Fruit fly (Drosophila melanogaster) whole organism, embryonic: ENCODE results near the gene CG32639.

ENCODE experiments used
- Abd-B ChIP-seq: fragments of 200-800 bp; sonication (Bioruptor generic); optimal IDR thresholded peaks from 2 replicates; lab custom pipeline; 2018; ENCODE audit warnings: missing biosample characterization, mild to moderate bottlenecking, missing genetic modification characterization, moderate library complexity
- Asciz ChIP-seq: fragments of 200-800 bp; sonication (Bioruptor generic); optimal IDR thresholded peaks from 2 replicates; lab custom pipeline; 2017; ENCODE audit warnings: missing biosample characterization, mild to moderate bottlenecking, missing genetic modification characterization, missing genetic modification reagents
- BEAF-32 ChIP-seq: fragments of 200-800 bp; sonication (Bioruptor generic); optimal IDR thresholded peaks from 3 replicates; lab custom pipeline; 2017; ENCODE audit warnings: missing biosample characterization, missing genetic modification characterization, mild to moderate bottlenecking, moderate library complexity, missing genetic modification reagents
- CG11723 ChIP-seq: fragments of 200-800 bp; sonication (Bioruptor generic); optimal IDR thresholded peaks from 2 replicates; lab custom pipeline; 2017; ENCODE audit warnings: missing biosample characterization, mild to moderate bottlenecking, missing genetic modification characterization
- CG12236 ChIP-seq: fragments of 200-800 bp; sonication (Bioruptor generic); optimal IDR thresholded peaks from 2 replicates; lab custom pipeline; 2016; ENCODE audit warnings: missing biosample characterization, missing genetic modification characterization
- CG14965 ChIP-seq: fragments of 200-800 bp; sonication (Bioruptor generic); optimal IDR thresholded peaks from 2 replicates; lab custom pipeline; 2016; ENCODE audit warnings: missing biosample characterization, missing genetic modification characterization, borderline replicate concordance
- CG15601 ChIP-seq: fragments of 200-800 bp; sonication (Bioruptor generic); optimal IDR thresholded peaks from 3 replicates; lab custom pipeline; 2019; ENCODE audit warnings: missing biosample characterization, mild to moderate bottlenecking, missing genetic modification characterization, moderate library complexity
- CG16815 ChIP-seq: fragments of 200-800 bp; sonication (Bioruptor generic); optimal IDR thresholded peaks from 3 replicates; lab custom pipeline; 2017; ENCODE audit warnings: missing biosample characterization, mild to moderate bottlenecking, missing genetic modification characterization
- CG16863 ChIP-seq: fragments of 200-800 bp; sonication (Bioruptor generic); optimal IDR thresholded peaks from 3 replicates; lab custom pipeline; 2016; ENCODE audit warnings: missing biosample characterization, missing genetic modification characterization
- CG17186 ChIP-seq: fragments of 200-800 bp; sonication (Bioruptor generic); optimal IDR thresholded peaks from 3 replicates; lab custom pipeline; 2017; ENCODE audit warnings: missing biosample characterization, missing genetic modification reagents, missing genetic modification characterization
- CG17802 ChIP-seq: fragments of 200-800 bp; sonication (Bioruptor generic); optimal IDR thresholded peaks from 2 replicates; lab custom pipeline; 2018; ENCODE audit warnings: missing biosample characterization, mild to moderate bottlenecking, missing genetic modification characterization, moderate library complexity
- CG2116 ChIP-seq: fragments of 200-800 bp; sonication (Bioruptor generic); optimal IDR thresholded peaks from 3 replicates; lab custom pipeline; 2018; ENCODE audit warnings: missing biosample characterization, mild to moderate bottlenecking, missing genetic modification characterization
- CG2202 ChIP-seq: fragments of 200-800 bp; sonication (Bioruptor generic); optimal IDR thresholded peaks from 2 replicates; lab custom pipeline; 2018; ENCODE audit warnings: missing biosample characterization, mild to moderate bottlenecking, missing genetic modification characterization
- CG3281 ChIP-seq: fragments of 200-800 bp; sonication (Bioruptor generic); optimal IDR thresholded peaks from 3 replicates; lab custom pipeline; 2017; ENCODE audit warnings: missing biosample characterization, mild to moderate bottlenecking, missing genetic modification characterization
- CG33557 ChIP-seq: fragments of 200-800 bp; sonication (Bioruptor generic); optimal IDR thresholded peaks from 2 replicates; lab custom pipeline; 2019; ENCODE audit warnings: missing biosample characterization, mild to moderate bottlenecking, missing genetic modification characterization, moderate library complexity
- CG3407 ChIP-seq: fragments of 200-800 bp; sonication (Bioruptor generic); optimal IDR thresholded peaks from 2 replicates; lab custom pipeline; 2018; ENCODE audit warnings: missing biosample characterization, mild to moderate bottlenecking, missing genetic modification characterization
- CG34224 ChIP-seq: fragments of 200-800 bp; sonication (Bioruptor generic); IDR thresholded peaks from 3 replicates; pipeline ENCODE4 v1.3.6; 2022; ENCODE audit warnings: missing biosample characterization, missing genetic modification characterization; ENCODE audit not compliant: partially characterized antibody
- CG4360 ChIP-seq: fragments of 200-800 bp; sonication (Bioruptor generic); IDR thresholded peaks from 2 replicates; pipeline ENCODE4 v1.3.6; 2022; ENCODE audit warnings: missing biosample characterization, missing genetic modification characterization
- CG6765 ChIP-seq: fragments of 200-800 bp; sonication (Bioruptor generic); optimal IDR thresholded peaks from 3 replicates; lab custom pipeline; 2017; ENCODE audit warnings: missing biosample characterization, mild to moderate bottlenecking, missing genetic modification characterization
- CG9215 ChIP-seq: fragments of 200-800 bp; sonication (Bioruptor generic); IDR thresholded peaks from 2 replicates; pipeline ENCODE4 v1.3.6; 2022; ENCODE audit warnings: missing biosample characterization, missing genetic modification characterization
- CTCF ChIP-seq: fragments of 200-800 bp; sonication (Bioruptor generic); optimal IDR thresholded peaks from 2 replicates; lab custom pipeline; 2017; ENCODE audit warnings: missing biosample characterization, mild to moderate bottlenecking, missing genetic modification characterization, moderate library complexity
- Dad ChIP-seq: fragments of 200-800 bp; sonication (Bioruptor generic); optimal IDR thresholded peaks from 3 replicates; lab custom pipeline; 2016; ENCODE audit warnings: missing biosample characterization, missing genetic modification characterization
- Deaf1 ChIP-seq: fragments of 200-800 bp; optimal IDR thresholded peaks from 3 replicates; lab custom pipeline; 2019; ENCODE audit warnings: missing biosample characterization, mild to moderate bottlenecking, missing genetic modification characterization, moderate library complexity
- Fer1 ChIP-seq: fragments of 200-800 bp; sonication (Bioruptor generic); optimal IDR thresholded peaks from 2 replicates; lab custom pipeline; 2017; ENCODE audit warnings: missing biosample characterization, mild to moderate bottlenecking, missing genetic modification characterization
- HLHmδ ChIP-seq: fragments of 200-800 bp; sonication (Bioruptor generic); optimal IDR thresholded peaks from 2 replicates; lab custom pipeline; 2018; ENCODE audit warnings: missing biosample characterization, mild to moderate bottlenecking, missing genetic modification characterization, moderate library complexity
- Hsf ChIP-seq: fragments of 200-800 bp; sonication (Bioruptor generic); optimal IDR thresholded peaks from 3 replicates; lab custom pipeline; 2016; ENCODE audit warnings: missing biosample characterization, missing genetic modification characterization
- Mrtf ChIP-seq: fragments of 200-800 bp; sonication (Bioruptor generic); IDR thresholded peaks from 3 replicates; pipeline ENCODE4 v1.3.6; 2022; ENCODE audit warnings: missing biosample characterization, missing genetic modification characterization
- Neu2 ChIP-seq: fragments of 200-800 bp; sonication (Bioruptor generic); optimal IDR thresholded peaks from 3 replicates; lab custom pipeline; 2016; ENCODE audit warnings: missing biosample characterization, missing genetic modification characterization, borderline replicate concordance
- Scr ChIP-seq: fragments of 200-800 bp; sonication (Bioruptor generic); IDR thresholded peaks from 2 replicates; pipeline ENCODE4 v1.3.6; 2022; ENCODE audit warnings: missing biosample characterization, missing genetic modification characterization; ENCODE audit not compliant: partially characterized antibody
- Sox100B ChIP-seq: fragments of 200-800 bp; sonication (Bioruptor generic); optimal IDR thresholded peaks from 3 replicates; lab custom pipeline; 2018; ENCODE audit warnings: missing biosample characterization, mild to moderate bottlenecking, missing genetic modification characterization
- Stat92E ChIP-seq, 3 experiments: fragments of >200 bp in 2 of 3; fragments of 200-800 bp in 1 of 3; sonication (Bioruptor generic) in 1 of 3; optimal IDR thresholded peaks; 2 replicates each; lab custom pipeline; 2017 to 2019; ENCODE audit warnings: missing biosample characterization in 3 of 3, missing genetic modification characterization in 3 of 3, mild to moderate bottlenecking in 1 of 3, moderate library complexity in 1 of 3
- Tbp ChIP-seq: fragments of >200 bp; optimal IDR thresholded peaks from 2 replicates; lab custom pipeline; 2018; ENCODE audit warnings: missing biosample characterization, missing genetic modification characterization
- Usf ChIP-seq: fragments of 200-800 bp; sonication (Bioruptor generic); optimal IDR thresholded peaks from 2 replicates; lab custom pipeline; 2017; ENCODE audit warnings: missing genotype, missing biosample characterization, missing genetic modification characterization
- ara ChIP-seq: fragments of 200-800 bp; sonication (Bioruptor generic); IDR thresholded peaks from 2 replicates; pipeline ENCODE4 v1.3.6; 2022; ENCODE audit warnings: missing biosample characterization, missing genetic modification characterization
- bowl ChIP-seq: fragments of 200-800 bp; sonication (Bioruptor generic); IDR thresholded peaks from 2 replicates; pipeline ENCODE4 v1.3.6; 2022; ENCODE audit warnings: missing biosample characterization, missing genetic modification characterization
- cad ChIP-seq: fragments of >200 bp; optimal IDR thresholded peaks from 2 replicates; lab custom pipeline; 2017; ENCODE audit warnings: missing biosample characterization, missing genetic modification characterization
- chif ChIP-seq, 2 experiments: fragments of 200-800 bp; sonication (Bioruptor generic); optimal IDR thresholded peaks; 3 replicates each; lab custom pipeline; 2016; ENCODE audit warnings: missing biosample characterization in 2 of 2, missing genetic modification characterization in 2 of 2
- esg ChIP-seq: fragments of 200-800 bp; sonication (Bioruptor generic); conservative IDR thresholded peaks from 2 replicates; pipeline ENCODE4 v1.3.6; 2022; ENCODE audit warnings: missing biosample characterization, missing genetic modification characterization
- eve ChIP-seq, 2 experiments: fragments of >200 bp; optimal IDR thresholded peaks; 2 replicates each; lab custom pipeline; 2017; ENCODE audit warnings: missing biosample characterization in 2 of 2, missing genetic modification characterization in 2 of 2
- gfzf ChIP-seq: fragments of 200-800 bp; sonication (Bioruptor generic); optimal IDR thresholded peaks from 2 replicates; lab custom pipeline; 2016; ENCODE audit warnings: missing biosample characterization, mild to moderate bottlenecking, missing genetic modification characterization, moderate library complexity
- lov ChIP-seq, 2 experiments: fragments of 200-800 bp in 1 of 2; fragments of >200 bp in 1 of 2; sonication (Bioruptor generic) in 1 of 2; IDR thresholded peaks in 1 of 2; optimal IDR thresholded peaks in 1 of 2; 2 replicates in 1 of 2; 3 replicates in 1 of 2; pipeline versions ENCODE4 v1.3.6 to Lab custom; 2017 to 2022; ENCODE audit warnings: missing biosample characterization in 1 of 2, missing genetic modification characterization in 1 of 2
- nerfin-2 ChIP-seq: fragments of 200-800 bp; sonication (Bioruptor generic); IDR thresholded peaks from 2 replicates; pipeline ENCODE4 v1.3.6; 2022; ENCODE audit warnings: missing biosample characterization, missing genetic modification characterization; ENCODE audit not compliant: partially characterized antibody
- pzg ChIP-seq: fragments of 200-800 bp; sonication (Bioruptor generic); optimal IDR thresholded peaks from 3 replicates; lab custom pipeline; 2018; ENCODE audit warnings: missing biosample characterization, mild to moderate bottlenecking, missing genetic modification characterization, moderate library complexity
- row ChIP-seq: fragments of 200-800 bp; sonication (Bioruptor generic); IDR thresholded peaks from 3 replicates; pipeline ENCODE4 v1.3.6; 2022; ENCODE audit warnings: missing biosample characterization, missing genetic modification characterization
- run ChIP-seq: fragments of 200-800 bp; sonication (Bioruptor generic); optimal IDR thresholded peaks from 3 replicates; lab custom pipeline; 2018; ENCODE audit warnings: missing biosample characterization, mild to moderate bottlenecking, missing genetic modification characterization
- sna ChIP-seq: fragments of 200-800 bp; sonication (Bioruptor generic); IDR thresholded peaks from 2 replicates; pipeline ENCODE4 v1.3.6; 2022; ENCODE audit warnings: missing biosample characterization, missing genetic modification characterization; ENCODE audit not compliant: partially characterized antibody
- tap ChIP-seq: fragments of 200-800 bp; optimal IDR thresholded peaks from 3 replicates; lab custom pipeline; 2019; ENCODE audit warnings: missing biosample characterization, mild to moderate bottlenecking, missing genetic modification characterization, moderate library complexity
- tgo ChIP-seq: fragments of 200-800 bp; sonication (Bioruptor generic); IDR thresholded peaks from 3 replicates; pipeline ENCODE4 v1.3.6; 2022; ENCODE audit warnings: missing biosample characterization, missing genetic modification characterization

The CG32639 gene

DNA sequence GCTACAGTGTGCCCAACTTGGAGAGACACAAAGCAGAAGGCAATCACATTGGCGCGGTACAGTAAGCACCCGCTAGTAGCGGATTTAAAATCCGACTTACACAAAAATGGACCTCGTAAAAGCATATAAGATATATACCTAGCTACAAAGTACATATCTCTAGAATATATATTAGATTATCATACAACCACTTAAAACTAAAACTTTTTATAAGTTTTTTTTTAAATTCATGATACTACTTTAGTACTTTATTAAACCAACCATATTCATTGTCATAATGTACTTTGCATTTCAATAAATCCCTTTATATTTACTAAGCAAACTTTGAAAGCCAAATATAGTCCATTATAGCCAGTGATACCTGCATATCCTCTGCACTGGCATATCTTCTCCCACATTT is 38.8 kb upstream of the CG32639 start (continued):
- peak; percentile 4 for TF ChIP-seq CG33557 (GFP tag; lab: Kevin White, UChicago)
- TF ChIP-seq chif (GFP tag; optimal IDR thresholded peaks at IDR 0.05; lab: Kevin White, UChicago), result no peak
- peak; percentile 69 for TF ChIP-seq Sox100B (GFP tag; lab: Kevin White, UChicago)
- TF ChIP-seq Neu2, result no peak
- peak; percentile 37 for TF ChIP-seq CG3407 (GFP tag; lab: Kevin White, UChicago)
- TF ChIP-seq CG34224 (GFP tag; lab: Robert Waterston, UW), result no peak
- peak; percentile 41; the same call in 1 of the 3 replicates for TF ChIP-seq Mrtf (GFP tag; lab: Robert Waterston, UW)
- TF ChIP-seq CG3281, result peak; percentile 33
- peak; percentile 18 for TF ChIP-seq CG2116 (GFP tag; lab: Kevin White, UChicago)
- no peak for TF ChIP-seq bowl (GFP tag; lab: Robert Waterston, UW)
- no peak for TF ChIP-seq CG16863 (GFP tag; lab: Kevin White, UChicago)
- no peak for TF ChIP-seq eve (GFP tag; optimal IDR thresholded peaks at IDR 0.05; lab: Kevin White, UChicago)
- TF ChIP-seq Usf (GFP tag; lab: Kevin White, UChicago), result peak; percentile 27
- peak; percentile 31 for TF ChIP-seq CG11723 (GFP tag; lab: Kevin White, UChicago)
- TF ChIP-seq CG15601 (tag; lab: Kevin White, UChicago), result peak; percentile 29
- peak; percentile 20 for TF ChIP-seq Asciz
- peak; percentile 29 for TF ChIP-seq tap (tag; lab: Kevin White, UChicago)
- TF ChIP-seq CG9215 (GFP tag; lab: Robert Waterston, UW), result 0 out of 2 replicates have a peak, but pooled peaks have one; percentile 35
- TF ChIP-seq Deaf1 (tag; lab: Kevin White, UChicago), result peak; percentile 18
- TF ChIP-seq CG14965 (GFP tag; lab: Kevin White, UChicago), result no peak
- peak; percentile 31; the same call in 1 of the 2 replicates for TF ChIP-seq esg
- peak; percentile 10 for TF ChIP-seq Abd-B (GFP tag; lab: Kevin White, UChicago)
- TF ChIP-seq, all 482 proteins: peak for 155

DNA sequence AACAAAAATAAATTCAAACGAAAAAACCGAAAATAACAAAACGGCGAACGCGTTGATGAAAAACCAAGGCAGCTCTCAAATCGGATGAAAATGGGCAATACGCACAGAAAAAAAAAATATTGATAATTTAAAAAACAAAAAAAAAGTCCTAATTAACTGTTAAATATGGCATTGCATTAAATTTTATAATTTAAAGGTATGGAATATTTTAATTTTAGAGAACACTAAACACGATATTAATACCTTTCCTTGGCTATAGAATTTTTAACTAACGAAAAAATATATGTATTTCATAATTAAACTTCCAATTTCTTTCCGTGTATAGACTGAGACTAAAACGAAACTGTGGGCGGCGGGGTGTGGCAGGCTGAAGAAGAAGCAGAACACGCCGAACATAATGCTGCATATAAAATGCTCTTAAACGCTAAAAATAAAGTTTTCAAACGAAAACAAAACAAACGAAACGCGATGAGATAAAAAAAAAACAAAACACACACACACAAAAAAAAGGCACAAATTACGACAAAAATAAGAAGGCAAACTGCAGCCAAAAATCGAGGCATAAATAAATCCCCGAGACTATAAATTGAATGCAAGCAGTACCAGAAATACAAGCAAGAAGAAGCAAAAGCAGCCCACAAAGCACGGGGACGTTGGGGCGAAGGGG is 38.2 kb upstream of the CG32639 start:
- TF ChIP-seq bowl (GFP tag; lab: Robert Waterston, UW) (no peak), run (tag; lab: Kevin White, UChicago) (peak; percentile 45), CG6765 (no peak), CG2202 (peak; percentile 21), Dad (GFP tag; lab: Kevin White, UChicago) (no peak), cad (GFP tag; lab: Kevin White, UChicago) (no peak), Hsf (GFP tag; lab: Kevin White, UChicago) (peak; percentile 30), sna (GFP tag; lab: Robert Waterston, UW) (no peak), HLHmδ (GFP tag; lab: Kevin White, UChicago) (no peak), row (peak; percentile 53; the same call in 2 of the 3 replicates), CG17802 (tag; lab: Kevin White, UChicago) (no peak), CG4360 (GFP tag; lab: Robert Waterston, UW) (no peak), Asciz (peak; percentile 49), nerfin-2 (GFP tag; lab: Robert Waterston, UW) (no peak), CTCF (GFP tag; lab: Kevin White, UChicago) (no peak), Fer1 (GFP tag; lab: Kevin White, UChicago) (peak; percentile 47), BEAF-32 (no peak), CG16815 (peak; percentile 32), CG17186 (no peak), Tbp (GFP tag; lab: Kevin White, UChicago) (no peak), gfzf (GFP tag; lab: Kevin White, UChicago) (no peak), Scr (GFP tag; lab: Robert Waterston, UW) (no peak), CG12236 (GFP tag; lab: Kevin White, UChicago) (no peak), lov (optimal IDR thresholded peaks at IDR 0.05; lab: Kevin White, UChicago) (no peak), lov (GFP tag; IDR thresholded peaks at IDR 0.05; lab: Robert Waterston, UW) (no peak), pzg (no peak), Stat92E (GFP tag; optimal IDR thresholded peaks at IDR 0.05; lab: Kevin White, UChicago) (no peak), ara (GFP tag; lab: Robert Waterston, UW) (no peak; the same call in 1 of the 2 replicates), tgo (peak; percentile 65)
